Fruit fly (Drosophila melanogaster) whole organism, embryonic: ENCODE data around the gene ato.

Experiments used
- C15 ChIP-seq: fragments of 200-800 bp; sonication (Bioruptor generic); IDR thresholded peaks from 3 replicates; pipeline ENCODE4 v1.3.6; 2022; ENCODE audit warnings: missing biosample characterization, missing genetic modification characterization
- CG10209 ChIP-seq: fragments of 200-800 bp; sonication (Bioruptor generic); optimal IDR thresholded peaks from 3 replicates; lab custom pipeline; 2017; ENCODE audit warnings: missing biosample characterization, mild to moderate bottlenecking, missing genetic modification characterization, missing genetic modification reagents
- CG10959 ChIP-seq: fragments of 200-800 bp; sonication (Bioruptor generic); IDR thresholded peaks from 2 replicates; pipeline ENCODE4 v1.3.6; 2022; ENCODE audit warnings: missing biosample characterization, missing genetic modification characterization
- CG11456 ChIP-seq: fragments of 200-800 bp; sonication (Bioruptor generic); IDR thresholded peaks from 3 replicates; pipeline ENCODE4 v1.3.6; 2022; ENCODE audit warnings: missing biosample characterization, missing genetic modification characterization
- CG12299 ChIP-seq: fragments of 200-800 bp; sonication (Bioruptor generic); optimal IDR thresholded peaks from 2 replicates; lab custom pipeline; 2018; ENCODE audit warnings: missing biosample characterization, mild to moderate bottlenecking, missing genetic modification characterization
- CG13424 ChIP-seq: fragments of 200-800 bp; sonication (Bioruptor generic); optimal IDR thresholded peaks from 2 replicates; lab custom pipeline; 2019; ENCODE audit warnings: missing biosample characterization, mild to moderate bottlenecking, missing genetic modification characterization, moderate library complexity
- CG14667 ChIP-seq: fragments of 200-800 bp; sonication (Bioruptor generic); IDR thresholded peaks from 2 replicates; pipeline ENCODE4 v1.3.6; 2022; ENCODE audit warnings: missing biosample characterization, missing genetic modification characterization
- CG15514 ChIP-seq: fragments of 200-800 bp; sonication (Bioruptor generic); optimal IDR thresholded peaks from 3 replicates; lab custom pipeline; 2017; ENCODE audit warnings: missing biosample characterization, missing genetic modification characterization, mild to moderate bottlenecking, moderate library complexity, missing genetic modification reagents
- CG16779 ChIP-seq: fragments of 200-800 bp; sonication (Bioruptor generic); IDR thresholded peaks from 2 replicates; pipeline ENCODE4 v1.3.6; 2022; ENCODE audit warnings: missing biosample characterization, missing genetic modification characterization
- CG17385 ChIP-seq: fragments of 200-800 bp; sonication (Bioruptor generic); optimal IDR thresholded peaks from 3 replicates; lab custom pipeline; 2018; ENCODE audit warnings: missing biosample characterization, mild to moderate bottlenecking, missing genetic modification characterization
- CG17612 ChIP-seq: fragments of 200-800 bp; sonication (Bioruptor generic); IDR thresholded peaks from 2 replicates; pipeline ENCODE4 v1.3.6; 2022; ENCODE audit warnings: missing biosample characterization, missing genetic modification characterization
- CG1832 ChIP-seq: fragments of 200-800 bp; sonication (Bioruptor generic); optimal IDR thresholded peaks from 2 replicates; lab custom pipeline; 2017; ENCODE audit warnings: missing biosample characterization, mild to moderate bottlenecking, missing genetic modification characterization, inconsistent platforms
- CG30020 ChIP-seq: fragments of 200-800 bp; optimal IDR thresholded peaks from 2 replicates; lab custom pipeline; 2019; ENCODE audit warnings: missing biosample characterization, mild to moderate bottlenecking, missing genetic modification characterization, moderate library complexity
- CG33213 ChIP-seq: fragments of 200-800 bp; sonication (Bioruptor generic); optimal IDR thresholded peaks from 3 replicates; lab custom pipeline; 2016; ENCODE audit warnings: missing biosample characterization, missing genetic modification characterization
- CG4404 ChIP-seq: fragments of 200-800 bp; sonication (Bioruptor generic); IDR thresholded peaks from 2 replicates; pipeline ENCODE4 v1.3.6; 2022; ENCODE audit warnings: missing biosample characterization, missing genetic modification characterization
- CG4820 ChIP-seq: fragments of 200-800 bp; sonication (Bioruptor generic); optimal IDR thresholded peaks from 3 replicates; lab custom pipeline; 2016; ENCODE audit warnings: missing biosample characterization, missing genetic modification characterization
- CG6175 ChIP-seq: fragments of 200-800 bp; sonication (Bioruptor generic); IDR thresholded peaks from 3 replicates; pipeline ENCODE4 v1.3.6; 2022; ENCODE audit warnings: missing biosample characterization, missing genetic modification characterization
- CG9609 ChIP-seq: fragments of 200-800 bp; sonication (Bioruptor generic); optimal IDR thresholded peaks from 3 replicates; lab custom pipeline; 2016; ENCODE audit warnings: missing biosample characterization, missing genetic modification characterization
- D19B ChIP-seq: fragments of 200-800 bp; sonication (Bioruptor generic); optimal IDR thresholded peaks from 2 replicates; lab custom pipeline; 2017; ENCODE audit warnings: missing biosample characterization, mild to moderate bottlenecking, missing genetic modification characterization
- Hr78 ChIP-seq, 2 experiments: fragments of 200-800 bp in 1 of 2; fragments of >200 bp in 1 of 2; sonication (Bioruptor generic) in 1 of 2; optimal IDR thresholded peaks; 2 replicates each; lab custom pipeline; 2017 to 2019; ENCODE audit warnings: missing biosample characterization in 2 of 2, missing genetic modification characterization in 2 of 2, mild to moderate bottlenecking in 1 of 2, moderate library complexity in 1 of 2
- Hsf ChIP-seq: fragments of 200-800 bp; sonication (Bioruptor generic); optimal IDR thresholded peaks from 3 replicates; lab custom pipeline; 2016; ENCODE audit warnings: missing biosample characterization, missing genetic modification characterization
- Jarid2 ChIP-seq: fragments of 200-800 bp; sonication (Bioruptor generic); optimal IDR thresholded peaks from 3 replicates; lab custom pipeline; 2017; ENCODE audit warnings: mild to moderate bottlenecking, missing biosample characterization, missing genetic modification reagents, missing genetic modification characterization
- NC2α ChIP-seq: fragments of 200-800 bp; sonication (Bioruptor generic); optimal IDR thresholded peaks from 2 replicates; lab custom pipeline; 2016; ENCODE audit warnings: missing biosample characterization, missing genetic modification characterization
- Neu2 ChIP-seq: fragments of 200-800 bp; sonication (Bioruptor generic); optimal IDR thresholded peaks from 3 replicates; lab custom pipeline; 2016; ENCODE audit warnings: missing biosample characterization, missing genetic modification characterization, borderline replicate concordance
- PHDP ChIP-seq: fragments of 200-800 bp; sonication (Bioruptor generic); optimal IDR thresholded peaks from 3 replicates; lab custom pipeline; 2018; ENCODE audit warnings: missing biosample characterization, mild to moderate bottlenecking, missing genetic modification characterization, moderate library complexity
- Sry-β ChIP-seq: fragments of 200-800 bp; sonication (Bioruptor generic); optimal IDR thresholded peaks from 2 replicates; lab custom pipeline; 2018; ENCODE audit warnings: missing biosample characterization, mild to moderate bottlenecking, missing genetic modification characterization, moderate library complexity
- Xbp1 ChIP-seq: fragments of 200-800 bp; sonication (Bioruptor generic); optimal IDR thresholded peaks from 3 replicates; lab custom pipeline; 2016; ENCODE audit warnings: missing biosample characterization, mild to moderate bottlenecking, missing genetic modification characterization
- ash1 ChIP-seq: fragments of 200-800 bp; sonication (Bioruptor generic); optimal IDR thresholded peaks from 2 replicates; lab custom pipeline; 2018; ENCODE audit warnings: missing biosample characterization, mild to moderate bottlenecking, missing genetic modification characterization
- bab2 ChIP-seq: fragments of 200-800 bp; sonication (Bioruptor generic); optimal IDR thresholded peaks from 2 replicates; lab custom pipeline; 2016; ENCODE audit warnings: missing biosample characterization, missing genetic modification characterization
- bbx ChIP-seq: fragments of 200-800 bp; sonication (Bioruptor generic); IDR thresholded peaks from 2 replicates; pipeline ENCODE4 v1.3.6; 2022; ENCODE audit warnings: missing biosample characterization, missing genetic modification characterization; ENCODE audit not compliant: partially characterized antibody
- caup ChIP-seq: fragments of 200-800 bp; sonication (Bioruptor generic); optimal IDR thresholded peaks from 3 replicates; lab custom pipeline; 2017; ENCODE audit warnings: missing biosample characterization, mild to moderate bottlenecking, missing genetic modification characterization, moderate library complexity; ENCODE audit not compliant: severe bottlenecking
- crp ChIP-seq, 2 experiments: fragments of 200-800 bp; sonication (Bioruptor generic); optimal IDR thresholded peaks; 2 replicates in 1 of 2; 3 replicates in 1 of 2; lab custom pipeline; 2017; ENCODE audit warnings: missing biosample characterization in 2 of 2, missing genetic modification characterization in 2 of 2, mild to moderate bottlenecking in 1 of 2, moderate library complexity in 1 of 2
- gce ChIP-seq: fragments of 200-800 bp; sonication (Bioruptor generic); IDR thresholded peaks from 3 replicates; pipeline ENCODE4 v1.3.6; 2022; ENCODE audit warnings: missing biosample characterization, missing genetic modification characterization
- jumu ChIP-seq: fragments of 200-800 bp; sonication (Bioruptor generic); optimal IDR thresholded peaks from 3 replicates; lab custom pipeline; 2016; ENCODE audit warnings: missing biosample characterization, missing genetic modification characterization
- lmd ChIP-seq: fragments of 200-800 bp; sonication (Bioruptor generic); IDR thresholded peaks from 2 replicates; pipeline ENCODE4 v1.3.6; 2022; ENCODE audit warnings: missing biosample characterization, missing genetic modification characterization
- mirr ChIP-seq: fragments of 200-800 bp; sonication (Bioruptor generic); optimal IDR thresholded peaks from 3 replicates; lab custom pipeline; 2018; ENCODE audit warnings: missing biosample characterization, mild to moderate bottlenecking, missing genetic modification characterization
- nerfin-2 ChIP-seq: fragments of 200-800 bp; sonication (Bioruptor generic); IDR thresholded peaks from 2 replicates; pipeline ENCODE4 v1.3.6; 2022; ENCODE audit warnings: missing biosample characterization, missing genetic modification characterization; ENCODE audit not compliant: partially characterized antibody
- oc ChIP-seq: fragments of 200-800 bp; sonication (Bioruptor generic); optimal IDR thresholded peaks from 2 replicates; lab custom pipeline; 2018; ENCODE audit warnings: missing biosample characterization, mild to moderate bottlenecking, missing genetic modification characterization, moderate library complexity
- pnt ChIP-seq: fragments of 200-800 bp; sonication (Bioruptor generic); optimal IDR thresholded peaks from 3 replicates; lab custom pipeline; 2016; ENCODE audit warnings: missing biosample characterization, missing genetic modification characterization
- repo ChIP-seq: fragments of 200-800 bp; sonication (Bioruptor generic); optimal IDR thresholded peaks from 2 replicates; lab custom pipeline; 2016; ENCODE audit warnings: missing biosample characterization, missing genetic modification characterization
- sim ChIP-seq: fragments of 200-800 bp; sonication (Bioruptor generic); IDR thresholded peaks from 2 replicates; pipeline ENCODE4 v1.3.6; 2022; ENCODE audit warnings: missing biosample characterization, missing genetic modification characterization
- slou ChIP-seq: fragments of 200-800 bp; sonication (Bioruptor generic); optimal IDR thresholded peaks from 3 replicates; lab custom pipeline; 2016; ENCODE audit warnings: missing biosample characterization, missing genetic modification characterization
- sna ChIP-seq: fragments of 200-800 bp; sonication (Bioruptor generic); IDR thresholded peaks from 2 replicates; pipeline ENCODE4 v1.3.6; 2022; ENCODE audit warnings: missing biosample characterization, missing genetic modification characterization; ENCODE audit not compliant: partially characterized antibody
- sug ChIP-seq: fragments of 200-800 bp; optimal IDR thresholded peaks from 2 replicates; lab custom pipeline; 2019; ENCODE audit warnings: missing biosample characterization, mild to moderate bottlenecking, missing genetic modification characterization, moderate library complexity
- tap ChIP-seq: fragments of 200-800 bp; optimal IDR thresholded peaks from 3 replicates; lab custom pipeline; 2019; ENCODE audit warnings: missing biosample characterization, mild to moderate bottlenecking, missing genetic modification characterization, moderate library complexity
- unc-4 ChIP-seq: fragments of 200-800 bp; sonication (Bioruptor generic); IDR thresholded peaks from 2 replicates; pipeline ENCODE4 v1.3.6; 2022; ENCODE audit warnings: missing biosample characterization, missing genetic modification characterization; ENCODE audit not compliant: partially characterized antibody
- usp ChIP-seq: fragments of >200 bp; optimal IDR thresholded peaks from 2 replicates; lab custom pipeline; 2017; ENCODE audit warnings: missing biosample characterization, missing genetic modification characterization
- vnd ChIP-seq: fragments of 200-800 bp; sonication (Bioruptor generic); IDR thresholded peaks from 3 replicates; pipeline ENCODE4 v1.3.6; 2022; ENCODE audit warnings: missing biosample characterization, missing genetic modification characterization; ENCODE audit not compliant: partially characterized antibody
- vvl ChIP-seq: fragments of 200-800 bp; sonication (Bioruptor generic); IDR thresholded peaks from 2 replicates; pipeline ENCODE4 v1.3.6; 2022; ENCODE audit warnings: missing biosample characterization, missing genetic modification characterization
- zfh1 ChIP-seq: fragments of 200-800 bp; sonication (Bioruptor generic); IDR thresholded peaks from 3 replicates; pipeline ENCODE4 v1.3.6; 2022; ENCODE audit warnings: missing biosample characterization, missing genetic modification characterization

ato gene

dm6 chr3R:8243720-8244119, 34.1 kb upstream of the ato start, which contains the start of the genes CG9636, CG18749 and CG33722 (continued):
- TF ChIP-seq C15 (GFP tag; lab: Robert Waterston, UW): 0 out of 3 replicates have a peak, but pooled peaks have one; percentile 38
- peak; percentile 62 for TF ChIP-seq lmd (GFP tag; lab: Robert Waterston, UW)
- no peak for TF ChIP-seq bab2 (GFP tag; lab: Kevin White, UChicago)
- TF ChIP-seq CG16779 (GFP tag; lab: Robert Waterston, UW): no peak
- TF ChIP-seq CG9609: peak; percentile 12
- 0 out of 3 replicates have a peak, but pooled peaks have one; percentile 36 for TF ChIP-seq gce (GFP tag; lab: Robert Waterston, UW)
- peak; percentile 77 for TF ChIP-seq Sry-β (GFP tag; lab: Kevin White, UChicago)
- TF ChIP-seq CG4404: peak; percentile 56; the same call in 1 of the 2 replicates
- TF ChIP-seq jumu (GFP tag; lab: Kevin White, UChicago): no peak
- TF ChIP-seq sim (GFP tag; lab: Robert Waterston, UW): no peak
- peak in 1 of 2 experiments; percentile 38 for TF ChIP-seq crp (GFP tag; optimal IDR thresholded peaks at IDR 0.05; lab: Kevin White, UChicago)
- peak; percentile 47 for TF ChIP-seq CG4820
- TF ChIP-seq NC2α (GFP tag; lab: Kevin White, UChicago): no peak
- peak; percentile 99 for TF ChIP-seq sna
- peak; percentile 66 for TF ChIP-seq Hsf (GFP tag; lab: Kevin White, UChicago)
- no peak for TF ChIP-seq Hr78 (GFP tag; optimal IDR thresholded peaks at IDR 0.05; lab: Kevin White, UChicago)
- no peak for TF ChIP-seq ash1
- no peak for TF ChIP-seq Neu2 (GFP tag; lab: Kevin White, UChicago)
- TF ChIP-seq CG10959: peak; percentile 50; the same call in 1 of the 2 replicates
- TF ChIP-seq mirr (GFP tag; lab: Kevin White, UChicago): peak; percentile 38
- TF ChIP-seq CG17385 (GFP tag; lab: Kevin White, UChicago): peak; percentile 84
- peak; percentile 40; the same call in 1 of the 3 replicates for TF ChIP-seq CG11456 (GFP tag; lab: Robert Waterston, UW)
- TF ChIP-seq repo: no peak
- peak; percentile 63 for TF ChIP-seq tap
- peak; percentile 97 for TF ChIP-seq unc-4 (GFP tag; lab: Robert Waterston, UW)
- TF ChIP-seq Jarid2 (GFP tag; lab: Kevin White, UChicago): no peak
- TF ChIP-seq CG33213 (GFP tag; lab: Kevin White, UChicago): peak; percentile 30
- peak; percentile 72 for TF ChIP-seq sug (tag; lab: Kevin White, UChicago)
- peak; percentile 27 for TF ChIP-seq oc (tag; lab: Kevin White, UChicago)
- peak; percentile 70 for TF ChIP-seq CG13424 (tag; lab: Kevin White, UChicago)
- peak; percentile 18 for TF ChIP-seq pnt
- TF ChIP-seq CG6175 (GFP tag; lab: Robert Waterston, UW): no peak
- peak; percentile 75 for TF ChIP-seq PHDP (tag; lab: Kevin White, UChicago)
- TF ChIP-seq nerfin-2 (GFP tag; lab: Robert Waterston, UW): peak; percentile 97
- TF ChIP-seq Xbp1 (GFP tag; lab: Kevin White, UChicago): peak; percentile 78
- TF ChIP-seq zfh1 (GFP tag; lab: Robert Waterston, UW): peak; percentile 37; the same call in 1 of the 3 replicates
- peak; percentile 81 for TF ChIP-seq vvl (GFP tag; lab: Robert Waterston, UW)
- TF ChIP-seq caup: peak; percentile 50
- TF ChIP-seq vnd (GFP tag; lab: Robert Waterston, UW): peak; percentile 95
- peak; percentile 34 for TF ChIP-seq CG10209 (GFP tag; lab: Kevin White, UChicago)
- TF ChIP-seq CG12299: peak; percentile 60
- TF ChIP-seq bbx (GFP tag; lab: Robert Waterston, UW): peak; percentile 89
- TF ChIP-seq CG14667 (GFP tag; lab: Robert Waterston, UW): peak; percentile 20; the same call in 1 of the 2 replicates
- no peak for TF ChIP-seq CG17612 (GFP tag; lab: Robert Waterston, UW)
- TF ChIP-seq CG30020: peak; percentile 69
- TF ChIP-seq usp (GFP tag; lab: Kevin White, UChicago): no peak
- TF ChIP-seq slou: peak; percentile 27
- TF ChIP-seq D19B (GFP tag; lab: Kevin White, UChicago): no peak
- TF ChIP-seq CG1832 (GFP tag; lab: Kevin White, UChicago): no peak
- TF ChIP-seq CG15514: peak; percentile 96
